Worm (Caenorhabditis elegans) whole organism, young adult: ENCODE measurements around the gene C18H7.11.

ENCODE experiments used
- cebp-1 ChIP-seq, 2 experiments: fragments of 200-800 bp in 1 of 2; sonication (Bioruptor generic) in 1 of 2; sonication (generic microtip) in 1 of 2; IDR thresholded peaks in 1 of 2; optimal IDR thresholded peaks in 1 of 2; 2 replicates each; pipeline versions ENCODE4 v1.3.6 to Lab custom; 2017 to 2022; ENCODE audit warnings: missing compliant biosample characterization in 2 of 2, missing genetic modification characterization in 2 of 2, mild to moderate bottlenecking in 1 of 2, missing genetic modification reagents in 1 of 2, moderate library complexity in 1 of 2
- unc-130 ChIP-seq: sonication (generic microtip); optimal IDR thresholded peaks from 2 replicates; lab custom pipeline; 2016; ENCODE audit warnings: missing genetic modification reagents, missing genetic modification characterization, missing compliant biosample characterization

DNA sequence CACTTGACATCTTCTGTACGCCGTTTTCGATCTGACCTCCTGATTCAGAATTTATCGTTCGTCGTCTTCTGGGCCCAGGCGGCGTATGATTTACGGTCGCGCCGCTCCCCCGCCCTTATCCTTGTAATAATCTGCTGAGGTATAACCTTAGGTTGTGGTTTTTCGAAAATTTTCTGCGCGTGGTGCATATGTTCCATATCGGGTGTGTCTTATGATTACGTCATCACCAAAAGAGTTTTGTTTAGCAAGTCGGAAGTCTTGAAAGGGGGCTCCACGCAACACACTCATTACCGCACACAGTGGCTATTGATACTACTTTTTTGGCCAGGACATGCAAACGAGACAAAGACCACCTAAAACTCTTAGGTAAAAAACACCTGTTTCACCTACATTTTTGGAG lies 35.9 kb upstream of the C18H7.11 start:
- no peak for TF ChIP-seq unc-130 (GFP tag; lab: Kevin White, UChicago)
- no peak for TF ChIP-seq cebp-1 (GFP tag; IDR thresholded peaks at IDR 0.05; lab: Robert Waterston, UW)
- no peak for TF ChIP-seq cebp-1 (tag; optimal IDR thresholded peaks at IDR 0.05; lab: Kevin White, UChicago)
